Fruit fly (Drosophila melanogaster) ovary, adult (tissue): ENCODE data around the gene meep.

Source experiments
- CG17801 ChIP-seq: fragments of 200-800 bp; optimal IDR thresholded peaks from 2 replicates; lab custom pipeline; 2019; ENCODE audit warnings: missing biosample characterization, mild to moderate bottlenecking, missing genetic modification characterization, moderate library complexity; ENCODE audit not compliant: partially characterized antibody

The meep gene

DNA sequence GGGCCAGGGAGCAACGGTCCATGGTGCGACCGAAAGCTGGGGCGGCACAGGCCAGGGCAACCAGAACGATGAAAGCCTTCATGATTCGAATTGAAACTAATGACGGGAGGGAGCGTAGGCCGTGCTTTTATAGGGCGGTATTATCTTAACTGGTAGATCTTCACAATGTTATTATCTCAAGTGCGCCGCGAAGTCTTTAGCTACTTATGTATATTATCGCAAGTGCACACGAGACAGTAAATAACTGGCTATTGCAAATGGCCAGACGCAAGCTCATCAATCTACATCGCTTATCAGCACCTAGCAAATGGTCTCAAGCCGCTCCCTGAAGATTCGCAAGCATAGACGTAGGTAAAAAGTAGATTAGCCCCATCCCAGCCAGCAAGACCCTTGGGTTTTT lies 8.3 kb upstream of the meep start, which contains the start of gene LysD:
TSS of gene LysD (minus strand) at position 101 of the 400 bp plus-strand sequence.
- no peak for TF ChIP-seq CG17801

dm6 chr3L:1208206-1208605 lies 5.4 kb upstream of the meep start:
- TF ChIP-seq CG17801, result no peak

DNA sequence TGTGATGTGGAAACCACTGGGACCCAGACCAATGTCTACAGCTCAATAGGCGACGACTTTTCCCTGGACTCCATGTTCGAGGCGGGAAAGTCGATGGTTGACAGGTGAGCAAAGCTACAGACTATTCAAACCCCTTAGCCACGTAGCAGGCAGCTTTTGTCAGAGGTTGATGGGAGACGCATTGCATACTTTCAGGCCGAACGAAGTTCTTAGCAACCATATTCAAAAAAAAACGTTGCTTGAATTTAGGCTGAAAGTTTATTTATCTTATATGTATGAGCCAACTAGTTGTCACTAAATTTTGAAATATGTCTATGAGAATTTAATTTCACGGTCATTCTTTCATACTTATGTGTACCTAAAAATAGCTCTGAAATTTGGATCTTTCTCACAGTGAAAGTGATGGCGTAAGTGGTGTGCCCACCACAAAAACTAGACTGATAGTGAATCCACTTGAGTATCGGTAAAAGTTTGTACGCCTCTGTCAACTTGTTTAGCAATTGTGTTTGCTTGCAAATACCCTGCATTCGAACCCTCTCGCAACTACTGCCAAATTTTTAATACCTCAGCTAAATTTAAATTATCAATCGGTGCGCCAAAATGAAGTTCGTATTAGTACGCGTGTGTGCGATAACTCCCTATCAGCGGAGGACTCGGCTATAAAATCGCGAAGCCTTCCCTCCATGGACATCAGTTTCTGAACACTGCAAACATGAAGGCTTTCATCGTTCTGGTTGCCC lies 4.0 kb upstream of the meep start, which contains the start of gene LysB:
TSS of gene LysB (plus strand) at position 690 of the 740 bp plus-strand sequence.
- TF ChIP-seq CG17801, result no peak

dm6 chr3L:1204674-1205547 lies 2.1 kb upstream of the meep start, which contains the start of gene CG9119:
CG9119 (minus strand) TSS chr3L:1204795.
- TF ChIP-seq CG17801, result no peak

dm6 chr3L:1203855-1204431 lies 1.1 kb upstream of the meep start:
- no peak for TF ChIP-seq CG17801

DNA sequence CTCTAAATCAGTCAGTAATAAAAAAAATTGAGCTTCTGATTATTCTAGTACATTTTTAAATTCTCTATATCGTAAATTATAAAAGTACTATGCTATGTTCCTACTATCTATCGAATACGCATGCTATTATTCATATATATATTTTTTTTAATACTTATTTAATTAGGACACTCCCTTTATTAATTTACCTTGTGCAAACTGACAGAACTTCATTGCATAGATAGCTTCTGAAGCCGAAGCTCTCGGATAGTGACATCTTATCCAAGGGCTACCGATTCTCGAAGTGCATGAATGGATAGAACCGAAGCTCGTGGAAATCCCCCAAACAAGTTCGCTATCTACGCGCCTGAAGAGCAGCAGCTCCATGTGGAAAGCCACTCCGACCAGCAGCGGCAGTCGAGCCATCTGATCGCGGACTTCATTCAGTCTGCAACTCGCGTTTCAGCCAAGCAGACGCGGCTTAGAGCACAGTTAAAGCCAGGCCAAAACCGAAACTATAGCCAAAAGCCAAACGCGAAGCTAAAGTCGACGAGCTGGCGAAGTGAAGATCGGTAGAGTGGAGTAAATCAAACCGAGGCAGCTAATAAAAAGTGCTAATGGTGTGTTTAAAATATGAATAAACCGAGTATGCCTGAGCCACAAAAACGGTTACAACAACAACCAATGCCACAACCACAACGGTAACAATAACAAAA lies 2.3 kb downstream of the meep start, which contains the start of gene mwh:
TSS of gene mwh (plus strand) at position 430 of the 695 bp plus-strand sequence.
- TF ChIP-seq CG17801, result no peak

- TF ChIP-seq CG17801, result no peak
These were observed 6.8 kb downstream of the meep start, which contains the start of gene Aplip1 for dm6 chr3L:1195868-1196552. Aplip1 (plus strand) TSS chr3L:1196317.

dm6 chr3L:1195202-1195601 lies 7.6 kb downstream of the meep start, which contains the start of gene LysX:
LysX (minus strand) TSS chr3L:1195302.
- TF ChIP-seq CG17801, result no peak

- TF ChIP-seq CG17801, result no peak
These were observed 9.6 kb downstream of the meep start, which contains the start of gene Trhn for dm6 chr3L:1193123-1193844. Trhn (minus strand) TSS chr3L:1193173.

DNA sequence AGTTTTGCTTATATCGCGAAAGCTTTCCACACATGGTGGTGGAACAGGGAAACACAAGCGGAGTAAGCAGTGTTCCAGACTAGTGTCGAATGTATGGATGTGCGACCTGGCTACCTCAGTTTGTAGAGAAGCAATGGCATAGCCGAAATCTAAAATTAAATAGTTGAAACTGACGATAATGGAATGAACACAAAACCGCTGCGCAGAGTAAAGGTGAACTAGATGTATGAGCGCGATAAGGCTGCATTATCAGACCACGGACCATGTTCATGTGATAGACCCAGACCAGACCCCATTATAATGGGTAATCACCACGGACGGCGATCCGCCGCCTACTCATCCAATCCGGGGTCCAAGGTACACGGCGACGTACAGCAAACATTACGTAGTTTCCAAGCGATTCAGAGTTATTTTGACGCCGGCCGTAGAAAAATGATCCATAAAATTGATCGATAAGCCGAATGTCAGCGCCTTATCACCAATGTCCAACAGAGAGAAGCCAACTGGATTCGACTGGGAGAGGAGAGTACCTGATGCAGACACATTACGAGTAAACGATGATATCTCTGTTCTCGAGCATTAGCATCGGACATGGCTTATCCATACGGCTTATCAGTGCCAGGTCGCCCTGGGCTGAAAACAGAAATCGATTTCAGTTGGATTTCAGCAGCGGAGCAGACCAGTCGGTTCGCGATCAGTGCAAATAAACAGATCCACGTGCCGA lies 13.7 kb downstream of the meep start, which contains the start of gene CG13912:
TSS of gene CG13912 (plus strand) at position 653 of the 724 bp plus-strand sequence.
- TF ChIP-seq CG17801, result no peak

- no peak for TF ChIP-seq CG17801
These were observed 19.4 kb downstream of the meep start for dm6 chr3L:1183467-1183866.

DNA sequence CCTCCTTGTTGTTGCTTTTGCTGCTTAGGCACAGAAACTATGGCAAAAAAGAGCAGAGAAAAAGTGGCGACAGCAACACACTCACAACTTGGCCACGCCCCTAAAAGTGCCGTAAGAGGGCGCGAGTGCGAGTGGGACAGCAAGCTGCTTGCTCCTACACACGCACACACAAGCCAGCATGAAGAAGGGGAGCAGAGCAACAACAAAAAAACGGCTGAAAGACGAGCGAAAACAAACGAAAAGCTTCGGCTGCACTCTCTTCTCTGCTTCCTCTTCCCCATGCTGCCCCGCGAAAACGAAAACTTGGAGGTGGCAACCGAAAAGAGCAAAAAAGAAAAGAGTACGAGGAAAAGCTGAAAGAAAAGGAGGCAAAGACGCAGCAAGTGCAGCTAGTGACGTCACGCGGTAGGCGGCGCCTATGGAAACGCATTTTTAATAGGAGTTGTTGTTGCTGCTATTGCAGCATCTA lies 24.7 kb downstream of the meep start:
- no peak for TF ChIP-seq CG17801

DNA sequence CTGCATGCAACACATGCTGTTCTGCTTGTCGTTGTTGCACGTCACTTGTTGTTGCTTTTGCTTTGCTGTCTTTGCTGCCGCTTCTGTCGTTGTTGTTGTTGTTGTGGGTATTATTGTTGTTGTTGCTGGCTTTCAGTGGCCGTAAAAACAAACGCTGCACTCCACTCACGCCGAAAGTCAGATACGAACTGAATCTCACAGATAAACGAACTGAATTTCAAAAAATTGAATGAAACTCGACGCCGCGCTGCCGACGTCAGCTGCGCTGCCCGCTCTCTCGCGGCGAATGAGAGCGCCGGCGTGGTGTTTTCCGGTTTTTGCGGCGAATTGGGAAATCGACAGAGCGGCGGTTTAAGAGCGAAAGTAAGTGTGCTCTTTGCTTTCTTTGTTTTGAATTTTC lies 25.8 kb downstream of the meep start, which contains the start of gene bab2:
TSS of gene bab2 (minus strand) at position 192 of the 400 bp plus-strand sequence.
- TF ChIP-seq CG17801, result no peak

DNA sequence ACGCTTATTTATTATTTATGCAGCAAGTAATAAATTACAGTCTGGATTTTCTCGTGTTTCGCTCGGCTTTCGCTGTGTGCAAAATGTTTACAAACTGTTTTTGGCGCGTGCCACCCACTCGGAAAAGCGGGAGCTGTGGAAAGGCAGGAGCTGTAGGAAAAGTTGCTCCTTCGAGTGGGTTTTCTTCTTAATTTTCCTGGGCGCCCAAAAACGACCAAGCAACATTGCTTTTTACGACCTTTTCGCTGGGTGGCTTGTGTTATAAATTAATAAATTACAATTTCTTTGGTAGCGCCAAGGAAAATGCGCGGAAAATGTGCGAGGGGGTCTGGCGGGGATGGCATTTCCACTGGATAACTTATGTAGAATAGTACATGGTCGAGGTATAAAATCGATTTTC lies 26.3 kb downstream of the meep start:
- TF ChIP-seq CG17801, result no peak
